Worm (Caenorhabditis elegans) whole organism, late embryonic: ENCODE results near the gene math-40.
A peak's percentile ranks its signal among the peaks of the same experiment; 100 is the strongest.

Experiments used
- K02D7.2 ChIP-seq: sonication (generic microtip); optimal IDR thresholded peaks from 2 replicates; lab custom pipeline; 2017; ENCODE audit warnings: mild to moderate bottlenecking, missing genetic modification characterization, missing compliant biosample characterization
- T23F11.4 ChIP-seq: fragments of 200-800 bp; sonication (Bioruptor generic); optimal IDR thresholded peaks from 2 replicates; lab custom pipeline; 2018; ENCODE audit warnings: mild to moderate bottlenecking, missing genetic modification characterization, missing compliant biosample characterization
- Y22D7AL.16 ChIP-seq: sonication (generic microtip); optimal IDR thresholded peaks from 2 replicates; lab custom pipeline; 2016; ENCODE audit warnings: missing genetic modification characterization, missing compliant biosample characterization
- ama-1 ChIP-seq: fragments of 150-350 bp; optimal IDR thresholded peaks from 2 replicates; lab custom pipeline; 2014
- ceh-24 ChIP-seq: sonication (generic microtip); optimal IDR thresholded peaks from 2 replicates; lab custom pipeline; 2016; ENCODE audit warnings: mild to moderate bottlenecking, missing genetic modification characterization, missing compliant biosample characterization
- ceh-34 ChIP-seq: sonication (generic microtip); optimal IDR thresholded peaks from 2 replicates; lab custom pipeline; 2016; ENCODE audit warnings: mild to moderate bottlenecking, missing genetic modification characterization, missing compliant biosample characterization
- ceh-48 ChIP-seq: sonication (generic microtip); optimal IDR thresholded peaks from 2 replicates; lab custom pipeline; 2016; ENCODE audit warnings: missing genetic modification characterization, inconsistent platforms, missing compliant biosample characterization
- ceh-6 ChIP-seq: fragments of 200-800 bp; sonication (Bioruptor generic); optimal IDR thresholded peaks from 2 replicates; lab custom pipeline; 2018; ENCODE audit warnings: mild to moderate bottlenecking, missing genetic modification characterization, missing compliant biosample characterization
- dmd-4 ChIP-seq: sonication (generic microtip); optimal IDR thresholded peaks from 2 replicates; lab custom pipeline; 2016; ENCODE audit warnings: borderline replicate concordance, missing genetic modification characterization, missing compliant biosample characterization
- dve-1 ChIP-seq: sonication (generic microtip); optimal IDR thresholded peaks from 2 replicates; lab custom pipeline; 2017; ENCODE audit warnings: antibody characterized with exemption, mild to moderate bottlenecking, missing genetic modification characterization, missing compliant biosample characterization
- elt-2 ChIP-seq: sonication (generic microtip); optimal IDR thresholded peaks from 2 replicates; lab custom pipeline; 2016; ENCODE audit warnings: missing genetic modification reagents, missing genetic modification characterization, missing compliant biosample characterization
- eyg-1 ChIP-seq: sonication (generic microtip); optimal IDR thresholded peaks from 2 replicates; lab custom pipeline; 2016; ENCODE audit warnings: missing genotype, missing genetic modification characterization, missing compliant biosample characterization
- hlh-30 ChIP-seq: sonication (generic microtip); optimal IDR thresholded peaks from 2 replicates; lab custom pipeline; 2017; ENCODE audit warnings: antibody characterized with exemption, missing genetic modification characterization, missing compliant biosample characterization; ENCODE audit not compliant: insufficient read depth
- hlh-6 ChIP-seq: sonication (generic microtip); optimal IDR thresholded peaks from 2 replicates; lab custom pipeline; 2016; ENCODE audit warnings: missing genotype, missing genetic modification characterization, missing compliant biosample characterization
- hlh-8 ChIP-seq: sonication (generic microtip); optimal IDR thresholded peaks from 2 replicates; lab custom pipeline; 2016; ENCODE audit warnings: missing genotype, missing genetic modification characterization, missing compliant biosample characterization
- lim-6 ChIP-seq: sonication (generic microtip); optimal IDR thresholded peaks from 2 replicates; lab custom pipeline; 2016; ENCODE audit warnings: missing genetic modification characterization, missing compliant biosample characterization
- nhr-232 ChIP-seq: sonication (generic microtip); optimal IDR thresholded peaks from 2 replicates; lab custom pipeline; 2016; ENCODE audit warnings: missing genetic modification characterization, missing compliant biosample characterization
- odd-2 ChIP-seq: sonication (generic microtip); optimal IDR thresholded peaks from 2 replicates; lab custom pipeline; 2017; ENCODE audit warnings: antibody characterized with exemption, mild to moderate bottlenecking, missing genetic modification characterization, missing compliant biosample characterization
- pat-9 ChIP-seq: fragments of 200-800 bp; sonication (Bioruptor generic); optimal IDR thresholded peaks from 2 replicates; lab custom pipeline; 2018; ENCODE audit warnings: mild to moderate bottlenecking, missing genetic modification characterization, moderate library complexity, missing compliant biosample characterization
- pax-1 ChIP-seq: fragments of 150-350 bp; optimal IDR thresholded peaks from 2 replicates; lab custom pipeline; 2014; ENCODE audit warnings: missing biosample characterization, missing genetic modification characterization
- pha-2 ChIP-seq: sonication (generic microtip); optimal IDR thresholded peaks from 2 replicates; lab custom pipeline; 2017; ENCODE audit warnings: mild to moderate bottlenecking, missing genetic modification characterization, missing compliant biosample characterization
- sox-2 ChIP-seq: fragments of 200-800 bp; sonication (Bioruptor generic); IDR thresholded peaks from 2 replicates; pipeline ENCODE4 v1.3.6; 2022; ENCODE audit warnings: missing genetic modification reagents, missing genetic modification characterization, missing compliant biosample characterization
- sox-4 ChIP-seq: sonication (generic microtip); optimal IDR thresholded peaks from 2 replicates; lab custom pipeline; 2017; ENCODE audit warnings: mild to moderate bottlenecking, missing genetic modification characterization, inconsistent platforms, missing compliant biosample characterization
- syd-9 ChIP-seq: sonication (generic microtip); optimal IDR thresholded peaks from 2 replicates; lab custom pipeline; 2016; ENCODE audit warnings: mild to moderate bottlenecking, missing genetic modification characterization, moderate library complexity, missing compliant biosample characterization
- zip-5 ChIP-seq: sonication (generic microtip); optimal IDR thresholded peaks from 2 replicates; lab custom pipeline; 2016; ENCODE audit warnings: missing genetic modification characterization, missing compliant biosample characterization

math-40 gene

DNA sequence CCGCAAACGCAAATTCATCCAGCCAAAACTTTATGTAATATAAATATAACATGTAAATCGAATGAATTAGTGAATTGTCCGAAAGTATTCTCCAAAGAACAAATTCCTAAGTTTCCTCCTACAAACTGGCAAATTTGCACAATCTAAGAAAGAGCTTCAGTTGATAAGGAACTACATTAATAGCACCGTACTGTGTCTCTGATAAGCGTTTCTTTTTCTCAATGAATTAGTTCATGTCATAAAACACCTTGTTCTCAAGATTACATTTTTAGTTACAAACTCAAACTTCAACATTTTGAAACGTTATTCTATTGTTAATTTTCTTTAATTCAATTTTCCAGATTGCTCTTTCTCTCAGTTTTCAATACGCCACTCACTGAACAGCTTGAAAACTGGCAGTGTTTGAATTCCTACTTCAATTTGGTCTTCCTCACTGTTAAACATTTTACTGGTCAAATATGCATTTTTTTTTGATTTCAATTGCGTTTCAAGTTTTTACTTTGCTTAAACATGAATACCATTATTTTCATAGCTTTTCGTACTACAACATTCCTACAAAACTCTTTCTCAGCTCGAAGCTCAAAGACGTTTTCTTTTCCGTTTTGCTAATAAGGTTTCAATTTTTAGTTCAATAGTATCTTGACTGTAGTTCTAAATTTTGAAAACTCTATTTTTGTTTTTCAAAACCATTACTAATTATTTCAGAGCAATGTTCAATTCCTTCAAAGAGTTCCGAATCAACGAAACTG is 35.4 kb downstream of the math-40 start, which contains the start of gene math-15:
TSS of gene math-15 (plus strand) at position 699 of the 749 bp plus-strand sequence.
- TF ChIP-seq sox-2 = no peak
- TF ChIP-seq ceh-6 (GFP tag; lab: Kevin White, UChicago) = no peak
- peak; percentile 27 for TF ChIP-seq elt-2 (tag; lab: Kevin White, UChicago)

- no peak for TF ChIP-seq ceh-34 (tag; lab: Kevin White, UChicago)
- no peak for TF ChIP-seq pha-2
- TF ChIP-seq syd-9 (tag; lab: Kevin White, UChicago) = no peak
- no peak for TF ChIP-seq pax-1
- no peak for TF ChIP-seq dve-1 (tag; lab: Kevin White, UChicago)
- no peak for TF ChIP-seq zip-5 (tag; lab: Kevin White, UChicago)
- no peak for TF ChIP-seq T23F11.4 (GFP tag; lab: Kevin White, UChicago)
Measured at ce11 chrII:1869120-1869519, 38.7 kb downstream of the math-40 start, which contains the start of gene math-14. Gene math-14, plus strand, starts transcription at chrII:1869420.

ce11 chrII:1870875-1871592 is 40.6 kb downstream of the math-40 start, which contains the start of gene math-10:
Gene math-10, plus strand, starts transcription at chrII:1871542.
- TF ChIP-seq nhr-232 (tag; lab: Kevin White, UChicago) = no peak
- TF ChIP-seq eyg-1 = no peak
- no peak for TF ChIP-seq lim-6 (tag; lab: Kevin White, UChicago)
- TF ChIP-seq sox-4 (tag; lab: Kevin White, UChicago) = no peak
- TF ChIP-seq pat-9 = no peak
- no peak for TF ChIP-seq hlh-6 (tag; lab: Kevin White, UChicago)
- TF ChIP-seq ceh-24 (tag; lab: Kevin White, UChicago) = no peak

ce11 chrII:1875658-1876057 is 45.2 kb downstream of the math-40 start, which contains the start of gene math-13:
Gene math-13, plus strand, starts transcription at chrII:1875958.
- TF ChIP-seq K02D7.2 (no peak), dmd-4 (tag; lab: Kevin White, UChicago) (no peak), odd-2 (tag; lab: Kevin White, UChicago) (no peak), Y22D7AL.16 (no peak), ceh-6 (GFP tag; lab: Kevin White, UChicago) (no peak), ceh-48 (tag; lab: Kevin White, UChicago) (no peak), sox-4 (tag; lab: Kevin White, UChicago) (no peak), hlh-30 (tag; lab: Kevin White, UChicago) (no peak), elt-2 (tag; lab: Kevin White, UChicago) (no peak)
- TF ChIP-seq, all 69 proteins: peak for 0

- TF ChIP-seq hlh-8 (tag; lab: Kevin White, UChicago) = no peak
- no peak for TF ChIP-seq ama-1 (lab: Kevin White, UChicago)
- TF ChIP-seq hlh-6 (tag; lab: Kevin White, UChicago) = no peak
- no peak for TF ChIP-seq zip-5 (tag; lab: Kevin White, UChicago)
- TF ChIP-seq, all 69 proteins: peak for 0
Measured at ce11 chrII:1878663-1879062, 48.2 kb downstream of the math-40 start, which contains the start of gene math-16. Gene math-16, minus strand, starts transcription at chrII:1878763.
